Fruit fly (Drosophila melanogaster) whole organism, wandering third instar larva: ENCODE results near the gene CG4617.

Experiments
- Abd-B ChIP-seq: fragments of >200 bp; optimal IDR thresholded peaks from 2 replicates; lab custom pipeline; 2017; ENCODE audit warnings: missing biosample characterization, missing genetic modification characterization
- CG9705 ChIP-seq: fragments of 200-800 bp; sonication (Bioruptor generic); optimal IDR thresholded peaks from 2 replicates; lab custom pipeline; 2018; ENCODE audit warnings: missing biosample characterization, mild to moderate bottlenecking, missing genetic modification characterization
- CrebA ChIP-seq: fragments of 200-800 bp; sonication (Bioruptor generic); optimal IDR thresholded peaks from 2 replicates; lab custom pipeline; 2016; ENCODE audit warnings: missing biosample characterization, mild to moderate bottlenecking, missing genetic modification characterization, borderline replicate concordance
- Dfd ChIP-seq: fragments of >200 bp; optimal IDR thresholded peaks from 2 replicates; lab custom pipeline; 2017; ENCODE audit warnings: missing biosample characterization, missing genetic modification characterization
- Dif ChIP-seq: fragments of 200-275, 200-300 bp; sonication (Bioruptor generic); optimal IDR thresholded peaks from 2 replicates; lab custom pipeline; 2018; ENCODE audit warnings: missing biosample characterization, missing genetic modification characterization; ENCODE audit not compliant: partially characterized antibody
- HLH106 ChIP-seq: fragments of 200-800 bp; optimal IDR thresholded peaks from 3 replicates; lab custom pipeline; 2019; ENCODE audit warnings: missing biosample characterization, mild to moderate bottlenecking, missing genetic modification characterization, moderate library complexity
- Hnf4 ChIP-seq: fragments of 200-800 bp; sonication (Bioruptor generic); optimal IDR thresholded peaks from 2 replicates; lab custom pipeline; 2016; ENCODE audit warnings: missing biosample characterization, mild to moderate bottlenecking, missing genetic modification characterization
- Jra ChIP-seq: sonication (Bioruptor generic); optimal IDR thresholded peaks from 2 replicates; lab custom pipeline; 2016; ENCODE audit warnings: missing biosample characterization, missing genetic modification characterization
- Myc ChIP-seq: fragments of >200 bp; optimal IDR thresholded peaks from 2 replicates; lab custom pipeline; 2017
- N ChIP-seq: fragments of >200 bp; optimal IDR thresholded peaks from 2 replicates; lab custom pipeline; 2018; ENCODE audit warnings: missing biosample characterization, missing external identifiers, missing genetic modification characterization
- Rel ChIP-seq, 2 experiments: fragments of 200-800 bp; sonication (Bioruptor generic) in 1 of 2; optimal IDR thresholded peaks; 2 replicates in 1 of 2; 3 replicates in 1 of 2; lab custom pipeline; 2016 to 2019; ENCODE audit warnings: mild to moderate bottlenecking in 2 of 2, missing biosample characterization in 2 of 2, missing genetic modification characterization in 2 of 2, moderate library complexity in 1 of 2
- Vsx2 ChIP-seq: fragments of 200-300, 225-300 bp; sonication (Bioruptor generic); optimal IDR thresholded peaks from 2 replicates; lab custom pipeline; 2018; ENCODE audit warnings: missing biosample characterization, missing genetic modification characterization; ENCODE audit not compliant: partially characterized antibody
- br ChIP-seq: fragments of 200-800 bp; sonication (Bioruptor generic); optimal IDR thresholded peaks from 2 replicates; lab custom pipeline; 2016; ENCODE audit warnings: missing biosample characterization, missing genetic modification characterization
- brk ChIP-seq: fragments of 200-800 bp; sonication (Bioruptor generic); optimal IDR thresholded peaks from 2 replicates; lab custom pipeline; 2016; ENCODE audit warnings: missing biosample characterization, mild to moderate bottlenecking, missing genetic modification characterization
- dl ChIP-seq, 2 experiments: fragments of 175-275, 200-275 bp in 1 of 2; fragments of 200-275 bp in 1 of 2; sonication (Bioruptor generic); optimal IDR thresholded peaks; lab custom pipeline; 2018; ENCODE audit warnings: mild to moderate bottlenecking in 2 of 2, missing biosample characterization in 2 of 2, missing genetic modification characterization in 2 of 2, moderate library complexity in 2 of 2; ENCODE audit not compliant: partially characterized antibody in 2 of 2, insufficient read depth in 1 of 2
- fru ChIP-seq: fragments of 200-800 bp; sonication (Bioruptor generic); optimal IDR thresholded peaks from 3 replicates; lab custom pipeline; 2016; ENCODE audit warnings: missing biosample characterization, mild to moderate bottlenecking, missing genetic modification characterization
- h ChIP-seq: fragments of 200-800 bp; sonication (Bioruptor generic); optimal IDR thresholded peaks from 3 replicates; lab custom pipeline; 2016; ENCODE audit warnings: missing biosample characterization, mild to moderate bottlenecking, missing genetic modification characterization
- lola ChIP-seq: fragments of >200 bp; optimal IDR thresholded peaks from 2 replicates; lab custom pipeline; 2017; ENCODE audit warnings: missing biosample characterization, missing genetic modification characterization
- pan ChIP-seq: fragments of >200 bp; optimal IDR thresholded peaks from 2 replicates; lab custom pipeline; 2017
- psq ChIP-seq: fragments of 200-800 bp; sonication (Bioruptor generic); optimal IDR thresholded peaks from 3 replicates; lab custom pipeline; 2017; ENCODE audit warnings: missing biosample characterization, mild to moderate bottlenecking, missing genetic modification characterization, moderate library complexity
- rgr ChIP-seq: fragments of 200-800 bp; sonication (Bioruptor generic); optimal IDR thresholded peaks from 3 replicates; lab custom pipeline; 2016; ENCODE audit warnings: missing biosample characterization, mild to moderate bottlenecking, missing genetic modification characterization
- sage ChIP-seq: fragments of 200-800 bp; sonication (Bioruptor generic); optimal IDR thresholded peaks from 2 replicates; lab custom pipeline; 2016; ENCODE audit warnings: missing biosample characterization, mild to moderate bottlenecking, missing genetic modification characterization
- sv ChIP-seq: fragments of 200-800 bp; sonication (Bioruptor generic); optimal IDR thresholded peaks from 3 replicates; lab custom pipeline; 2016; ENCODE audit warnings: missing biosample characterization, missing genetic modification characterization
- tai ChIP-seq: sonication (Bioruptor generic); optimal IDR thresholded peaks from 2 replicates; lab custom pipeline; 2016; ENCODE audit warnings: missing biosample characterization, missing genetic modification characterization
- usp ChIP-seq: fragments of >200 bp; optimal IDR thresholded peaks from 2 replicates; lab custom pipeline; 2017; ENCODE audit warnings: missing biosample characterization, missing genetic modification characterization
- woc ChIP-seq: sonication (Bioruptor generic); optimal IDR thresholded peaks from 2 replicates; lab custom pipeline; 2016; ENCODE audit warnings: missing biosample characterization, mild to moderate bottlenecking, missing genetic modification characterization

CG4617 gene

dm6 chrX:7091909-7092308 lies 12.4 kb downstream of the CG4617 start:
- TF ChIP-seq pan (lab: Kevin White, UChicago) (no peak), HLH106 (tag; lab: Kevin White, UChicago) (no peak), br (GFP tag; lab: Kevin White, UChicago) (no peak), Dfd (GFP tag; lab: Kevin White, UChicago) (no peak), sage (no peak), Jra (GFP tag; lab: Kevin White, UChicago) (no peak), brk (GFP tag; lab: Kevin White, UChicago) (no peak), Vsx2 (no peak), lola (GFP tag; lab: Kevin White, UChicago) (no peak)

dm6 chrX:7086539-7086938 lies 17.8 kb downstream of the CG4617 start:
- TF ChIP-seq brk (GFP tag; lab: Kevin White, UChicago) (no peak), CrebA (GFP tag; lab: Kevin White, UChicago) (no peak), Hnf4 (peak; percentile 11), tai (peak; percentile 29)

dm6 chrX:7082407-7082806 lies 21.9 kb downstream of the CG4617 start:
- TF ChIP-seq Dfd (GFP tag; lab: Kevin White, UChicago), result peak; percentile 11
- TF ChIP-seq lola (GFP tag; lab: Kevin White, UChicago), result no peak
- TF ChIP-seq psq (GFP tag; lab: Kevin White, UChicago), result no peak
- TF ChIP-seq, all 38 proteins: peak for 1

- TF ChIP-seq lola (GFP tag; lab: Kevin White, UChicago) (no peak), brk (GFP tag; lab: Kevin White, UChicago) (no peak), N (GFP tag; lab: Kevin White, UChicago) (no peak), fru (GFP tag; lab: Kevin White, UChicago) (no peak), Vsx2 (no peak), tai (peak; percentile 0), CrebA (GFP tag; lab: Kevin White, UChicago) (no peak)
Observed at dm6 chrX:7074316-7074925, 29.9 kb downstream of the CG4617 start.

- TF ChIP-seq Abd-B (GFP tag; lab: Kevin White, UChicago) (no peak), sv (no peak), Rel (GFP tag; optimal IDR thresholded peaks at IDR 0.05; lab: Kevin White, UChicago) (no peak), Rel (tag; optimal IDR thresholded peaks at IDR 0.05; lab: Kevin White, UChicago) (peak; percentile 5), usp (GFP tag; lab: Kevin White, UChicago) (no peak), Myc (lab: Kevin White, UChicago) (no peak)
- TF ChIP-seq, all 38 proteins: peak for 1
Observed at dm6 chrX:7073234-7073878, 30.9 kb downstream of the CG4617 start.

- TF ChIP-seq pan (lab: Kevin White, UChicago) (peak; percentile 16), fru (GFP tag; lab: Kevin White, UChicago) (no peak), CG9705 (GFP tag; lab: Kevin White, UChicago) (no peak), Myc (lab: Kevin White, UChicago) (no peak), rgr (GFP tag; lab: Kevin White, UChicago) (peak; percentile 4), br (GFP tag; lab: Kevin White, UChicago) (peak; percentile 1), h (peak; percentile 31), Rel (GFP tag; optimal IDR thresholded peaks at IDR 0.05; lab: Kevin White, UChicago) (no peak), Rel (tag; optimal IDR thresholded peaks at IDR 0.05; lab: Kevin White, UChicago) (peak; percentile 65), woc (GFP tag; lab: Kevin White, UChicago) (peak; percentile 20)
Observed at dm6 chrX:7069011-7069463, 35.3 kb downstream of the CG4617 start, which contains the start of gene CG4607. Gene CG4607 (plus strand): TSS chrX:7069413.

dm6 chrX:7068088-7068487 lies 36.2 kb downstream of the CG4617 start:
- TF ChIP-seq dl (GFP tag; optimal IDR thresholded peaks at IDR 0.05; lab: Kevin White, UChicago; ENCODE audit: insufficient read depth in 1 of 2, partially characterized antibody in 2 of 2), result peak in 1 of 2 experiments; percentile 35
- TF ChIP-seq Dif (GFP tag; lab: Kevin White, UChicago), result no peak
- TF ChIP-seq Rel (GFP tag; optimal IDR thresholded peaks at IDR 0.05; lab: Kevin White, UChicago), result no peak
- peak; percentile 54 for TF ChIP-seq Rel (tag; optimal IDR thresholded peaks at IDR 0.05; lab: Kevin White, UChicago)
- TF ChIP-seq, all 38 proteins: peak for 2
